Worm (Caenorhabditis elegans) whole organism, late embryonic: ENCODE results near the gene F25A2.1.

Experiments used
- K02D7.2 ChIP-seq: sonication (generic microtip); optimal IDR thresholded peaks from 2 replicates; lab custom pipeline; 2017; ENCODE audit warnings: mild to moderate bottlenecking, missing genetic modification characterization, missing compliant biosample characterization
- K09A11.1 ChIP-seq: sonication (generic microtip); optimal IDR thresholded peaks from 2 replicates; lab custom pipeline; 2017; ENCODE audit warnings: antibody characterized with exemption, mild to moderate bottlenecking, missing genetic modification characterization, missing compliant biosample characterization; ENCODE audit not compliant: insufficient read depth
- Y22D7AL.16 ChIP-seq: sonication (generic microtip); optimal IDR thresholded peaks from 2 replicates; lab custom pipeline; 2016; ENCODE audit warnings: missing genetic modification characterization, missing compliant biosample characterization
- ahr-1 ChIP-seq: sonication (generic microtip); optimal IDR thresholded peaks from 2 replicates; lab custom pipeline; 2016; ENCODE audit warnings: missing genetic modification characterization, missing compliant biosample characterization
- ama-1 ChIP-seq: fragments of 150-350 bp; optimal IDR thresholded peaks from 2 replicates; lab custom pipeline; 2014
- ceh-14 ChIP-seq: sonication (generic microtip); optimal IDR thresholded peaks from 2 replicates; lab custom pipeline; 2016; ENCODE audit warnings: missing genotype, missing genetic modification characterization, missing compliant biosample characterization
- ceh-19 ChIP-seq: fragments of 200-800 bp; sonication (Bioruptor generic); optimal IDR thresholded peaks from 2 replicates; lab custom pipeline; 2018; ENCODE audit warnings: mild to moderate bottlenecking, missing genetic modification characterization, missing compliant biosample characterization
- ceh-2 ChIP-seq: sonication (generic microtip); optimal IDR thresholded peaks from 2 replicates; lab custom pipeline; 2016; ENCODE audit warnings: missing genotype, missing genetic modification characterization, missing compliant biosample characterization
- ceh-22 ChIP-seq: sonication (generic microtip); optimal IDR thresholded peaks from 2 replicates; lab custom pipeline; 2017; ENCODE audit warnings: missing biosample characterization, missing genetic modification characterization
- ceh-24 ChIP-seq: sonication (generic microtip); optimal IDR thresholded peaks from 2 replicates; lab custom pipeline; 2016; ENCODE audit warnings: mild to moderate bottlenecking, missing genetic modification characterization, missing compliant biosample characterization
- ceh-31 ChIP-seq: sonication (generic microtip); optimal IDR thresholded peaks from 2 replicates; lab custom pipeline; 2016; ENCODE audit warnings: missing genetic modification characterization, missing compliant biosample characterization
- ceh-34 ChIP-seq: sonication (generic microtip); optimal IDR thresholded peaks from 2 replicates; lab custom pipeline; 2016; ENCODE audit warnings: mild to moderate bottlenecking, missing genetic modification characterization, missing compliant biosample characterization
- ceh-45 ChIP-seq: fragments of 200-800 bp; sonication (Bioruptor generic); IDR thresholded peaks from 2 replicates; pipeline ENCODE4 v1.3.6; 2022; ENCODE audit warnings: missing genetic modification reagents, missing genetic modification characterization, missing compliant biosample characterization
- ceh-9 ChIP-seq: sonication (generic microtip); optimal IDR thresholded peaks from 2 replicates; lab custom pipeline; 2016; ENCODE audit warnings: mild to moderate bottlenecking, missing genetic modification characterization, inconsistent platforms, missing compliant biosample characterization
- dve-1 ChIP-seq: sonication (generic microtip); optimal IDR thresholded peaks from 2 replicates; lab custom pipeline; 2017; ENCODE audit warnings: antibody characterized with exemption, mild to moderate bottlenecking, missing genetic modification characterization, missing compliant biosample characterization
- elt-2 ChIP-seq: sonication (generic microtip); optimal IDR thresholded peaks from 2 replicates; lab custom pipeline; 2016; ENCODE audit warnings: missing genetic modification reagents, missing genetic modification characterization, missing compliant biosample characterization
- elt-4 ChIP-seq: sonication (generic microtip); optimal IDR thresholded peaks from 2 replicates; lab custom pipeline; 2016; ENCODE audit warnings: missing genetic modification characterization, missing compliant biosample characterization
- ets-4 ChIP-seq: sonication (generic microtip); optimal IDR thresholded peaks from 2 replicates; lab custom pipeline; 2016; ENCODE audit warnings: missing genetic modification characterization, missing compliant biosample characterization
- fkh-10 ChIP-seq: fragments of 150-350 bp; optimal IDR thresholded peaks from 2 replicates; lab custom pipeline; 2014; ENCODE audit warnings: missing biosample characterization, missing genetic modification reagents, missing genetic modification characterization
- fkh-6 ChIP-seq: sonication (generic microtip); optimal IDR thresholded peaks from 2 replicates; lab custom pipeline; 2016; ENCODE audit warnings: missing genetic modification characterization, missing compliant biosample characterization
- gmeb-2 ChIP-seq: sonication (generic microtip); optimal IDR thresholded peaks from 2 replicates; lab custom pipeline; 2016; ENCODE audit warnings: missing genetic modification characterization, inconsistent platforms, missing compliant biosample characterization
- hlh-13 ChIP-seq: fragments of 200-800 bp; sonication (Bioruptor generic); optimal IDR thresholded peaks from 2 replicates; lab custom pipeline; 2018; ENCODE audit warnings: mild to moderate bottlenecking, missing genetic modification characterization, missing compliant biosample characterization
- hlh-30 ChIP-seq: sonication (generic microtip); optimal IDR thresholded peaks from 2 replicates; lab custom pipeline; 2017; ENCODE audit warnings: antibody characterized with exemption, missing genetic modification characterization, missing compliant biosample characterization; ENCODE audit not compliant: insufficient read depth
- lim-6 ChIP-seq: sonication (generic microtip); optimal IDR thresholded peaks from 2 replicates; lab custom pipeline; 2016; ENCODE audit warnings: missing genetic modification characterization, missing compliant biosample characterization
- madf-2 ChIP-seq: sonication (generic microtip); optimal IDR thresholded peaks from 2 replicates; lab custom pipeline; 2017; ENCODE audit warnings: missing genetic modification characterization, missing compliant biosample characterization
- mec-3 ChIP-seq: sonication (generic microtip); optimal IDR thresholded peaks from 2 replicates; lab custom pipeline; 2016; ENCODE audit warnings: borderline replicate concordance, missing genetic modification characterization, missing compliant biosample characterization
- nhr-11 ChIP-seq: fragments of 150-350 bp; optimal IDR thresholded peaks from 2 replicates; lab custom pipeline; 2014; ENCODE audit warnings: missing biosample characterization, missing genetic modification characterization
- npax-4 ChIP-seq: sonication (generic microtip); optimal IDR thresholded peaks from 2 replicates; lab custom pipeline; 2016; ENCODE audit warnings: missing genetic modification characterization, missing compliant biosample characterization
- odd-2 ChIP-seq: sonication (generic microtip); optimal IDR thresholded peaks from 2 replicates; lab custom pipeline; 2017; ENCODE audit warnings: antibody characterized with exemption, mild to moderate bottlenecking, missing genetic modification characterization, missing compliant biosample characterization
- pat-9 ChIP-seq: fragments of 200-800 bp; sonication (Bioruptor generic); optimal IDR thresholded peaks from 2 replicates; lab custom pipeline; 2018; ENCODE audit warnings: mild to moderate bottlenecking, missing genetic modification characterization, moderate library complexity, missing compliant biosample characterization
- pax-1 ChIP-seq: fragments of 150-350 bp; optimal IDR thresholded peaks from 2 replicates; lab custom pipeline; 2014; ENCODE audit warnings: missing biosample characterization, missing genetic modification characterization
- pha-4 ChIP-seq: fragments of 150-350 bp; optimal IDR thresholded peaks from 2 replicates; lab custom pipeline; 2018; ENCODE audit warnings: missing biosample characterization, missing genetic modification reagents, missing genetic modification characterization
- pqm-1 ChIP-seq: sonication (generic microtip); optimal IDR thresholded peaks from 2 replicates; lab custom pipeline; 2016; ENCODE audit warnings: missing genetic modification characterization, missing compliant biosample characterization
- pros-1 ChIP-seq: fragments of 150-350 bp; optimal IDR thresholded peaks from 2 replicates; lab custom pipeline; 2014; ENCODE audit warnings: missing biosample characterization, missing genetic modification reagents, missing genetic modification characterization
- rnt-1 ChIP-seq: sonication (generic microtip); optimal IDR thresholded peaks from 2 replicates; lab custom pipeline; 2016; ENCODE audit warnings: missing genetic modification characterization, missing compliant biosample characterization
- sdc-2 ChIP-seq: sonication (generic microtip); optimal IDR thresholded peaks from 2 replicates; lab custom pipeline; 2016; ENCODE audit warnings: missing genotype, missing genetic modification characterization, missing compliant biosample characterization
- sox-2 ChIP-seq: fragments of 200-800 bp; sonication (Bioruptor generic); IDR thresholded peaks from 2 replicates; pipeline ENCODE4 v1.3.6; 2022; ENCODE audit warnings: missing genetic modification reagents, missing genetic modification characterization, missing compliant biosample characterization
- syd-9 ChIP-seq: sonication (generic microtip); optimal IDR thresholded peaks from 2 replicates; lab custom pipeline; 2016; ENCODE audit warnings: mild to moderate bottlenecking, missing genetic modification characterization, moderate library complexity, missing compliant biosample characterization
- tbx-7 ChIP-seq: sonication (generic microtip); optimal IDR thresholded peaks from 2 replicates; lab custom pipeline; 2016; ENCODE audit warnings: missing genotype, missing genetic modification characterization, missing compliant biosample characterization
- unc-42 ChIP-seq: sonication (generic microtip); optimal IDR thresholded peaks from 2 replicates; lab custom pipeline; 2016; ENCODE audit warnings: missing genotype, missing genetic modification characterization, missing compliant biosample characterization
- unc-55 ChIP-seq: sonication (generic microtip); optimal IDR thresholded peaks from 2 replicates; lab custom pipeline; 2017; ENCODE audit warnings: missing biosample characterization, missing genetic modification reagents, missing genetic modification characterization
- unc-86 ChIP-seq: sonication (generic microtip); optimal IDR thresholded peaks from 2 replicates; lab custom pipeline; 2016; ENCODE audit warnings: missing genetic modification characterization, missing compliant biosample characterization
- zip-5 ChIP-seq: sonication (generic microtip); optimal IDR thresholded peaks from 2 replicates; lab custom pipeline; 2016; ENCODE audit warnings: missing genetic modification characterization, missing compliant biosample characterization
- ztf-16 ChIP-seq: sonication (generic microtip); optimal IDR thresholded peaks from 2 replicates; lab custom pipeline; 2017; ENCODE audit warnings: missing genetic modification characterization, missing compliant biosample characterization

F25A2.1 gene

DNA sequence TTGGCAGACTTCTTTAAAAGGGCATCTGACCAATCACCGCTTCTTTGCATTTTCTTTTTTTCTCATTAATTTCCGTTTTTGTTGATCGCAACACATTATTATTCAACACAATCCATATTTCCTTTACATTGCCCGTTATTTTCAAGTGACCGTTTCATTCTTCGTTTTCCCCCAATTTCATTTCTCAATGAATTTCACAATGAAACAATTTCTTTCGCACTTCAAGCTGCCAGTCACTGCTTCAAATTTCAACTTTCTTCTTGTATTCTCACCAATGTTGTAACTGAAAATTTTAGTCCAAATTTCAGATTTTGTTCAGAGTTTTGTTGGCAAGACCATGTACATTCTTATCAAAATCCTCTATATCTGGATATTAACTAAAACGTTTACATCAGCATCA lies 37.9 kb upstream of the F25A2.1 start, which contains the start of gene cutl-22:
cutl-22 (plus strand) TSS at position 301 of the 400 bp plus-strand sequence.
- TF ChIP-seq ahr-1 (tag; lab: Kevin White, UChicago) = no peak
- TF ChIP-seq rnt-1 = no peak
- TF ChIP-seq sox-2 = no peak
- TF ChIP-seq mec-3 (tag; lab: Kevin White, UChicago) = no peak
- no peak for TF ChIP-seq pqm-1
- TF ChIP-seq fkh-10 (GFP tag; lab: Kevin White, UChicago) = no peak
- TF ChIP-seq ets-4 = no peak

DNA sequence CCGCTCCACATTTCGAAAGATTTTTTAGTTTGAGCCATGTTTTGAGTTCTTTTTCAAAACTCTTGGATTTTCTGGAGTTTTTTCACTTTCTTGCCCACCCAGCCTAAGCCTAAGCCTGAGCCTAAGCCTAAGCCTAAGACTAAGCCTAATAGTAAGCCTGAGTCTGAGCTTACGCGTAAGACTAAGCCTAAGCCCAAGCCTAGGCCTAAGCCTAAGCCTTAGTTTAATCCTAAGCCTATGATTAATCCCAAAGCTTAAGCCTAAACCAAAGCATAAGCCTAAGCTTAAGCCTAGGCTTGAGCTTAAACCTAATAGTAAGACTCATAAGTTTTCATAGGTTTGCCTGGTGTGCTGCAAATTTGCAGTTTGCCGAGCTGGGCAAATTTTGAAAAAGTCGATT lies 37.1 kb upstream of the F25A2.1 start:
- TF ChIP-seq dve-1 (tag; lab: Kevin White, UChicago) = peak; percentile 94
- TF ChIP-seq tbx-7 = no peak

DNA sequence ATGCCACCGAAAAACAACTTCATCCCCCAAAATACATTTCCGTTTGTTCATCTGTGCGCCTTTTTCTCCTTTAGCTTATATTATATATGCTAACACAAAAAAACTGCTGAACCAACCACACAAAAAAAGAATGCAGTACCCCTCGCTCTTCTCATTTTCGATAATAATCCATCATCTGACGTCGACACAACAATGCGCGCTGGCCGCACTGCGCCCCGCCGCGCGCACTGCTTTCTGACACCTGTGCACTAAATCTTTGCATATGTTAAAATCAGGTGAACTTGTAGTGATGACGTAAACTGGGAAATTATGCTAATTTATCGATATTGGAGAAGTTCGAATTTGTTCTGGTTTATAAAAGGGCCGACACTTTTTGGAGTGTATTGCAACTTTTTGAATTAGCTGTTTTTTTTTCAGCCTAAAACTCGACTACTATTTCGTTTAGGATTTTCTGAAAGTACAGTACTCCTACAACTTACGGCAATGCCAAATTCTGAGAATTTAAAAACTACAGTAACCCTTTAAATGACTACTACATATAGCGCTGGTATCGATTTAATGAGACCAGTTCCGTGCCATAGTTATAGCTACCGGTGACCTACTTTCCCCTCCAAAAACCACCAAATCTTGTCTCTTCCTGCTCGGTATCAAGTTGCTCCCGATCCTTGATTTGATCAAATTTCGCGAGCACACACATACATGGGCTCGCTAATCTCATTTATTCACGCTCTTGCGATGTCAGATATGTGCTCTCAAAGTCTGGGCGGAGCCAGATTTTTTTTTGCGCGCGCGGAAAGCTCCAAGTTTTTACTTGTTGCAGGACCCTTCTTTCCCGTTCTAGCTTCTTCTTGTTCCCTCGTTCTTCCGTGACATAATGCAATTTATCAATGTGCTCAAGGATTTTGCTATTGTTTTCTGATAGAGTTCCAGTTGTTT lies 29.4 kb upstream of the F25A2.1 start:
- TF ChIP-seq unc-42 (tag; lab: Kevin White, UChicago) = peak; percentile 98
- no peak for TF ChIP-seq fkh-6
- peak; percentile 45 for TF ChIP-seq fkh-10 (GFP tag; lab: Kevin White, UChicago)

DNA sequence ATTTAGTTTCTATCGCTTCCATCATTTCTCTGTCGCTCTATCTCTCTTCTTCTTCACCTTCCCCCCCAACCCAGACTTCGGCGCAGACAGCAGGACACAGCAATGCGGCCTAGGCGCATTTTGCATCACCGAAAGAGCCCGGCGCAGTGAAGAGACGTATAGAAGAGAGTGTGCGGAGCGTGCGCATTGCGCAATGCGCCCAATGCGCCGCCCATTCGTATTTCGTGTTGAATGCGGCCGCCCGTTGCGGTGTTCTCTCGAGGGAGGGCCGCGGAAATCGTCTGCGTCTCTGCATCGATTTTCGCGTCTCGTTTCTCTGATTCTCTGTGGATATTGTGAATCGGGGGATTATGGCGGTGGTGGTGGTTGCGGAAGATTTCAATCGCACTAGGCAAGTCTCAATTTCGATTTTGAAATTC lies 28.0 kb upstream of the F25A2.1 start:
- TF ChIP-seq ceh-2 (tag; lab: Kevin White, UChicago) (peak; percentile 79), K09A11.1 (peak; percentile 87), lim-6 (tag; lab: Kevin White, UChicago) (peak; percentile 82), zip-5 (tag; lab: Kevin White, UChicago) (peak; percentile 17), K02D7.2 (tag; lab: Kevin White, UChicago) (no peak), ceh-19 (peak; percentile 68), fkh-6 (peak; percentile 22), hlh-13 (GFP tag; lab: Kevin White, UChicago) (peak; percentile 25), dve-1 (tag; lab: Kevin White, UChicago) (peak; percentile 92), madf-2 (tag; lab: Kevin White, UChicago) (peak; percentile 29), pat-9 (tag; lab: Kevin White, UChicago) (peak; percentile 57), elt-4 (tag; lab: Kevin White, UChicago) (no peak), syd-9 (tag; lab: Kevin White, UChicago) (peak; percentile 96), ceh-22 (tag; lab: Kevin White, UChicago) (peak; percentile 15), ceh-31 (tag; lab: Kevin White, UChicago) (peak; percentile 98), sdc-2 (tag; lab: Kevin White, UChicago) (peak; percentile 78), ceh-34 (tag; lab: Kevin White, UChicago) (peak; percentile 99), mec-3 (tag; lab: Kevin White, UChicago) (no peak), pros-1 (tag; lab: Kevin White, UChicago) (peak; percentile 94), npax-4 (no peak), ets-4 (peak; percentile 87), Y22D7AL.16 (tag; lab: Kevin White, UChicago) (peak; percentile 12), pha-4 (tag; lab: Kevin White, UChicago) (no peak), ztf-16 (tag; lab: Kevin White, UChicago) (peak; percentile 8), unc-42 (tag; lab: Kevin White, UChicago) (peak; percentile 97), ceh-45 (GFP tag; lab: Robert Waterston, UW) (0 out of 2 replicates have a peak, but pooled peaks have one; percentile 34), hlh-30 (tag; lab: Kevin White, UChicago) (peak; percentile 85), ceh-24 (tag; lab: Kevin White, UChicago) (no peak), ceh-9 (no peak), ama-1 (no peak), tbx-7 (peak; percentile 40), nhr-11 (no peak), pax-1 (peak; percentile 1), elt-2 (tag; lab: Kevin White, UChicago) (peak; percentile 77), gmeb-2 (tag; lab: Kevin White, UChicago) (no peak), odd-2 (tag; lab: Kevin White, UChicago) (no peak), unc-55 (GFP tag; lab: Kevin White, UChicago) (peak; percentile 92), pqm-1 (peak; percentile 61), ahr-1 (tag; lab: Kevin White, UChicago) (no peak), ceh-14 (tag; lab: Kevin White, UChicago) (peak; percentile 97), unc-86 (peak; percentile 96)
